Worm (Caenorhabditis elegans) whole organism, early embryonic: Measurements from ENCODE around the gene R193.6.

Experiments used
- aly-1 ChIP-seq: sonication (generic microtip); optimal IDR thresholded peaks from 2 replicates; lab custom pipeline; 2016; ENCODE audit warnings: missing genetic modification characterization, missing compliant biosample characterization
- ama-1 ChIP-seq: fragments of 150-350 bp; optimal IDR thresholded peaks from 2 replicates; lab custom pipeline; 2014
- ceh-13 ChIP-seq: fragments of 200-800 bp; sonication (Bioruptor generic); optimal IDR thresholded peaks from 2 replicates; lab custom pipeline; 2018; ENCODE audit warnings: mild to moderate bottlenecking, missing genetic modification characterization, missing compliant biosample characterization
- ceh-36 ChIP-seq: sonication (generic microtip); optimal IDR thresholded peaks from 2 replicates; lab custom pipeline; 2016; ENCODE audit warnings: missing genetic modification characterization, inconsistent platforms, missing compliant biosample characterization
- hmbx-1 ChIP-seq: sonication (generic microtip); optimal IDR thresholded peaks from 2 replicates; lab custom pipeline; 2016; ENCODE audit warnings: mild to moderate bottlenecking, missing genetic modification characterization, missing compliant biosample characterization
- hnd-1 ChIP-seq: sonication (generic microtip); optimal IDR thresholded peaks from 2 replicates; lab custom pipeline; 2016; ENCODE audit warnings: missing genetic modification characterization, missing compliant biosample characterization
- tbx-11 ChIP-seq: fragments of 200-800 bp; sonication (Bioruptor generic); IDR thresholded peaks from 2 replicates; pipeline ENCODE4 v1.3.6; 2022; ENCODE audit warnings: missing genetic modification characterization, missing compliant biosample characterization
- tbx-37 ChIP-seq: fragments of 200-800 bp; sonication (Bioruptor generic); conservative IDR thresholded peaks from 2 replicates; pipeline ENCODE4 v1.3.6; 2022; ENCODE audit warnings: missing genetic modification reagents, missing genetic modification characterization, missing compliant biosample characterization

- TF ChIP-seq ama-1 (no peak), ceh-36 (tag; lab: Kevin White, UChicago) (no peak), tbx-11 (GFP tag; lab: Robert Waterston, UW) (no peak), tbx-37 (GFP tag; lab: Robert Waterston, UW) (no peak), aly-1 (no peak), ceh-13 (GFP tag; lab: Kevin White, UChicago) (no peak), hnd-1 (tag; lab: Kevin White, UChicago) (no peak), hmbx-1 (no peak)
Observed at ce11 chrX:1183985-1184384, 35.4 kb downstream of the R193.6 start.
